Worm (Caenorhabditis elegans): ENCODE results near the gene T07F10.5.

DNA sequence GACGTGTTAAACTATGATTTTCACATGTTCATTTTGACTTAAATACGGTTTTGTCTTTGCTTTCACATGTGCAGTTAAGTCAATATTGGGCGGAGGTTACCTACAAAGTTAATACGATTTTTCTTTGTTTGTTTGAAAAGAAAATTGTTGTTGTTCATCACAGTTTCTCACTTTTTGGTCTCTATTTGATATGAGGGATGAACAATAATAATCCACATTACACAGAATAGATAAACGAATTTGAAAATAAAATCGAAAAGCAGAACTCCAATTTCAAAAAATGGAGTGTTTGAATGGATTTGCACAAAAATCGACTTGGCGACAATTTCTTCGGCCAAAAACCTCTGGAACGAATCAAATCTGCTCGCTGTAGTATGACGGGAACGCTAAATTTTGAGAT is 41.0 kb downstream of the T07F10.5 start, which contains the start of gene ttr-29:
- TF ChIP-seq unc-55 (GFP tag; optimal IDR thresholded peaks at IDR 0.05) (no peak), tbx-2 (tag; optimal IDR thresholded peaks at IDR 0.05) (no peak), pqm-1 (tag; optimal IDR thresholded peaks at IDR 0.05) (no peak), nhr-11 (tag; optimal IDR thresholded peaks at IDR 0.05) (no peak), fkh-10 (GFP tag; optimal IDR thresholded peaks at IDR 0.05) (no peak), dve-1 (tag; optimal IDR thresholded peaks at IDR 0.05) (no peak), lin-11 (tag; optimal IDR thresholded peaks at IDR 0.05) (no peak), pha-4 (tag; optimal IDR thresholded peaks at IDR 0.05) (no peak), madf-2 (tag; optimal IDR thresholded peaks at IDR 0.05) (no peak), ets-4 (tag; optimal IDR thresholded peaks at IDR 0.05) (no peak), ttx-3 (tag; optimal IDR thresholded peaks at IDR 0.05) (no peak)
